Worm (Caenorhabditis elegans): Measurements from ENCODE around the gene lin-18.

lin-18 gene

DNA sequence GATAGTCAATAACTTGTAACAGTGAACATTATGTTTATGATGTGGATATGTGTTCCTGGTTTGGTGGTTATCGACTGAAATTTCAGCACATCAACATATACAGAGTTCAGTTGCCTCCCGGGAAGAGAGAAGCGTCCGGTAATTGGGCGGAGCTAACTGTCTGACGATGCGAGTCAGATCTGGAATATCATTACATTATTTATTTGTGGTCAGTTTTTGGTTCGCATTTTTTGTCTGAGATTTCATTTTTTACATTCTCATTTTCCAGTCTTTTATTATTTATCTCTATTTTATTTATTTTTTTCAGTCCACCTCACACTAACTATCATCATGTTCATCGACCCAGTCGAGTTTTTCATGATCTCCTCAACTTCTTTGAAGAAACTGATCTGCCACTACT lies 32.6 kb upstream of the lin-18 start, which contains the start of gene T22B2.1:
Gene T22B2.1 (plus strand): TSS at position 301 of the 400 bp plus-strand sequence.
- TF ChIP-seq B0310.2 (tag; optimal IDR thresholded peaks at IDR 0.05) (no peak), ceh-13 (GFP tag; optimal IDR thresholded peaks at IDR 0.05) (no peak), ets-7 (tag; optimal IDR thresholded peaks at IDR 0.05) (no peak), tra-4 (tag; optimal IDR thresholded peaks at IDR 0.05) (no peak), tbx-11 (GFP tag; IDR thresholded peaks at IDR 0.05) (no peak), hnd-1 (tag; optimal IDR thresholded peaks at IDR 0.05) (no peak), ama-1 (optimal IDR thresholded peaks at IDR 0.05) (no peak), aly-1 (tag; optimal IDR thresholded peaks at IDR 0.05) (no peak), sea-1 (GFP tag; conservative IDR thresholded peaks at IDR 0.05) (no peak), scrt-1 (GFP tag; IDR thresholded peaks at IDR 0.05) (no peak), hmbx-1 (tag; optimal IDR thresholded peaks at IDR 0.05) (no peak), tbx-37 (GFP tag; conservative IDR thresholded peaks at IDR 0.05) (no peak), flt-1 (GFP tag; IDR thresholded peaks at IDR 0.05) (no peak), ceh-36 (tag; optimal IDR thresholded peaks at IDR 0.05) (no peak), pes-1 (GFP tag; IDR thresholded peaks at IDR 0.05) (no peak), hmg-4 (GFP tag; optimal IDR thresholded peaks at IDR 0.05) (no peak), F13C5.2 (tag; optimal IDR thresholded peaks at IDR 0.05) (no peak)

DNA sequence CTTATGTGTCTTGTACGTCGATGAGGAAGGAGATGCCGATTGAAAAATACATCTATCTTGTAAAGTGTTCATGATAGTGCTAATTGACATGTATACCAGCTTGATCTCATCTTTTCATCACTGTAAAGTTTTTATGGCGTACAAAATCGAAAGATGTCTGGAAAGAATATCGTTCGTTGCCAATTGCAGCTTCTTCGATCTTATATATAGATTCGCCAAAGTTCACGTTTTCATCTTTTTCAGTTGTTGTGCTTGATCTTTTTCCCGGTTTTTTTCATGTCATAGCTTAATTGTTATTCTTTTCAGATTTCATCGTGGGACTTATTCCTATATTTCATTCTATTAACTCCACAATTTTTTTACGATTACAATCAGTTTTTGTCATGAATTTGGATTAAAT lies 27.0 kb upstream of the lin-18 start, which contains the start of gene adt-3:
Gene adt-3 (plus strand): TSS at position 301 of the 400 bp plus-strand sequence.
- TF ChIP-seq hmbx-1 (tag; optimal IDR thresholded peaks at IDR 0.05): no peak
- TF ChIP-seq hmg-4 (GFP tag; optimal IDR thresholded peaks at IDR 0.05): no peak

DNA sequence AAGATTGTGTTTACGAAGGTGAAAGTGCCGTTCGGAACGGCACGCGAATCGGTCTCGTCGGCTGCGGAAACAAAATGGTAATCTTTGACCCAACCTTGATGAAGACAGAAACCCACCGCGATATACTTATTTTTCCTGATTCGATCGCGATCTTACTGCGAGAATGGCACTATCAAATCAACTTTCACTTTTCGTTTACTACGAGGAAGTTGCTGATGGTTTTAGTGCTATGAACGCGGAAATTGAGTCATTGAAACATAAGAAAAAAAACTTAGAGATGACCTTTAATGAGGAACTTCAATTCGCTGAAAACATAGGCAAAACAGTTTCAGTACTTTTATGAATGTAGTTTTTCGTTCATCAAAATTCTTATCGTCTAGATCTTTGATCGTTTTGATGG lies 25.7 kb upstream of the lin-18 start:
- TF ChIP-seq hnd-1 (tag; optimal IDR thresholded peaks at IDR 0.05) (no peak), ets-7 (tag; optimal IDR thresholded peaks at IDR 0.05) (no peak), pes-1 (GFP tag; IDR thresholded peaks at IDR 0.05) (no peak)

DNA sequence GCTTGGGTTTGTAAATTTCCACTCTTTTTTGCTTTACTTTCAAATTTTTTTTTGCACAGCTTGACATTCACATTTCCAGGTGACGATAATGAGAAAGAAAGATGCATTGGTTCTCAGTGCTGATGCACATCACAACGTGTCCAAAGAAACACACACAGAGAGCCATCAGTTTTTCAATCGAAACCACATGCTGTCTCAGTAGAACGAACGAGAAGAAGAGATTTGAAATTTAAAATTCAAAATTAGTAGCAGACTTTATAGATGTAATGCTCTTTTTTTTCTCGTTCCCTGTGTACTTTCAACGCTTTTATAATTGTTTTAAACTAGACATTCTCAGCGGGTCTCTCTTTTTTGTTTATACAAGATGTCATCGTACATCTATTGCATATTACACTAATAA lies 20.9 kb upstream of the lin-18 start:
- TF ChIP-seq ceh-36 (tag; optimal IDR thresholded peaks at IDR 0.05) (no peak), tbx-37 (GFP tag; conservative IDR thresholded peaks at IDR 0.05) (no peak), pes-1 (GFP tag; IDR thresholded peaks at IDR 0.05) (no peak), tbx-11 (GFP tag; IDR thresholded peaks at IDR 0.05) (no peak), hnd-1 (tag; optimal IDR thresholded peaks at IDR 0.05) (no peak), ets-7 (tag; optimal IDR thresholded peaks at IDR 0.05) (no peak), sea-1 (GFP tag; conservative IDR thresholded peaks at IDR 0.05) (no peak), tra-4 (tag; optimal IDR thresholded peaks at IDR 0.05) (no peak), F13C5.2 (tag; optimal IDR thresholded peaks at IDR 0.05) (no peak), hmg-4 (GFP tag; optimal IDR thresholded peaks at IDR 0.05) (no peak), ceh-13 (GFP tag; optimal IDR thresholded peaks at IDR 0.05) (no peak), aly-1 (tag; optimal IDR thresholded peaks at IDR 0.05) (no peak), B0310.2 (tag; optimal IDR thresholded peaks at IDR 0.05) (no peak)

DNA sequence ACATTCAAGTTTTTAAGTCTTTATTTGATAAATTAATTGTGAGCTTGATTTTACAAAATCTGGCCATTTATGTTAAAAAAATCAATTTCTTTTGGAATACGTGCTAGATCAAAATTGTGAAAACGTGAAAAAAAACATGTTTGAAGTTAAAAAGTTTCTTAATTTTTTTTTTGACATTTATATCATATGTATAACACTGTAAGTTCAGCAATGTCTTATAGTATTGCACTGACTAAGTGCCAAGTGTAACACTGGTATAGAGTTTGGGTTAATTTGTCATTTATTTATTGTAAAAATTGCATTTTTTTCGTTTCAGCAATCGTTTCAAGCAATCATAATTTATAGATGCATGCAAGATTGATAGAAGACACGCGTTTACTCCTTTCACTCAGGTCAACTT lies 20.5 kb upstream of the lin-18 start:
- TF ChIP-seq ama-1 (optimal IDR thresholded peaks at IDR 0.05) (no peak), flt-1 (GFP tag; IDR thresholded peaks at IDR 0.05) (no peak), scrt-1 (GFP tag; IDR thresholded peaks at IDR 0.05) (no peak), tra-4 (tag; optimal IDR thresholded peaks at IDR 0.05) (no peak), hmg-4 (GFP tag; optimal IDR thresholded peaks at IDR 0.05) (no peak), F13C5.2 (tag; optimal IDR thresholded peaks at IDR 0.05) (no peak), hnd-1 (tag; optimal IDR thresholded peaks at IDR 0.05) (no peak), tbx-37 (GFP tag; conservative IDR thresholded peaks at IDR 0.05) (no peak), B0310.2 (tag; optimal IDR thresholded peaks at IDR 0.05) (no peak)

ce11 chrX:3938950-3939349 lies 19.4 kb upstream of the lin-18 start, which contains the start of gene T19D2.3:
T19D2.3 (plus strand) TSS chrX:3939250.
- TF ChIP-seq ets-7 (tag; optimal IDR thresholded peaks at IDR 0.05) (no peak), scrt-1 (GFP tag; IDR thresholded peaks at IDR 0.05) (no peak), ama-1 (optimal IDR thresholded peaks at IDR 0.05) (no peak), B0310.2 (tag; optimal IDR thresholded peaks at IDR 0.05) (no peak), hnd-1 (tag; optimal IDR thresholded peaks at IDR 0.05) (no peak), aly-1 (tag; optimal IDR thresholded peaks at IDR 0.05) (no peak), tbx-37 (GFP tag; conservative IDR thresholded peaks at IDR 0.05) (no peak), tbx-11 (GFP tag; IDR thresholded peaks at IDR 0.05) (no peak), ceh-13 (GFP tag; optimal IDR thresholded peaks at IDR 0.05) (no peak), ceh-36 (tag; optimal IDR thresholded peaks at IDR 0.05) (no peak), F13C5.2 (tag; optimal IDR thresholded peaks at IDR 0.05) (no peak), hmbx-1 (tag; optimal IDR thresholded peaks at IDR 0.05) (no peak)

DNA sequence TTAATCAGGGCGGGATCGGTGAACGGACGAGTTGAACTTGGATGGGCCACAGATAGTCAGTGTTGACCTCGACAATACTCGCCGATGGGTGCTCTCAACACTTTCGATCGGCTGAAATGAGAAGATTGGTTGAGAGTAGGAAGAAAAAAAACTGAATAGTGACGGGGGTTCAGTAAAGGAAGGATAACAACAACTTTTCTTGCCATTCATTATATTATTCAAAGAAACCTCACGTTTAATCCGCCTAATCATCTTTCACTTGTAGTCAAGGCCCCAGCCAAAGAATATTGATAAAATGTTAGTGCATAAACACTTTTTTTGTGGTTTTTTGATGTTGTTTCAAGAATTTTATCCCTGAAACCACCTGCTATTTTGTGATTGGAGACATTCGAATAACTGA lies 16.1 kb upstream of the lin-18 start, which contains the start of gene T19D2.13:
Gene T19D2.13 (minus strand): TSS at position 101 of the 400 bp plus-strand sequence.
- no peak for TF ChIP-seq tbx-11 (GFP tag; IDR thresholded peaks at IDR 0.05)
- no peak for TF ChIP-seq ceh-36 (tag; optimal IDR thresholded peaks at IDR 0.05)
- TF ChIP-seq ceh-13 (GFP tag; optimal IDR thresholded peaks at IDR 0.05): no peak
- TF ChIP-seq hmbx-1 (tag; optimal IDR thresholded peaks at IDR 0.05): no peak
- no peak for TF ChIP-seq hmg-4 (GFP tag; optimal IDR thresholded peaks at IDR 0.05)
- TF ChIP-seq aly-1 (tag; optimal IDR thresholded peaks at IDR 0.05): no peak
- TF ChIP-seq sea-1 (GFP tag; conservative IDR thresholded peaks at IDR 0.05): no peak
- no peak for TF ChIP-seq pes-1 (GFP tag; IDR thresholded peaks at IDR 0.05)
- no peak for TF ChIP-seq F13C5.2 (tag; optimal IDR thresholded peaks at IDR 0.05)
- no peak for TF ChIP-seq tra-4 (tag; optimal IDR thresholded peaks at IDR 0.05)
- TF ChIP-seq ama-1 (optimal IDR thresholded peaks at IDR 0.05): no peak
- TF ChIP-seq tbx-37 (GFP tag; conservative IDR thresholded peaks at IDR 0.05): no peak
- TF ChIP-seq hnd-1 (tag; optimal IDR thresholded peaks at IDR 0.05): no peak
- no peak for TF ChIP-seq scrt-1 (GFP tag; IDR thresholded peaks at IDR 0.05)
- no peak for TF ChIP-seq ets-7 (tag; optimal IDR thresholded peaks at IDR 0.05)
- TF ChIP-seq flt-1 (GFP tag; IDR thresholded peaks at IDR 0.05): no peak

DNA sequence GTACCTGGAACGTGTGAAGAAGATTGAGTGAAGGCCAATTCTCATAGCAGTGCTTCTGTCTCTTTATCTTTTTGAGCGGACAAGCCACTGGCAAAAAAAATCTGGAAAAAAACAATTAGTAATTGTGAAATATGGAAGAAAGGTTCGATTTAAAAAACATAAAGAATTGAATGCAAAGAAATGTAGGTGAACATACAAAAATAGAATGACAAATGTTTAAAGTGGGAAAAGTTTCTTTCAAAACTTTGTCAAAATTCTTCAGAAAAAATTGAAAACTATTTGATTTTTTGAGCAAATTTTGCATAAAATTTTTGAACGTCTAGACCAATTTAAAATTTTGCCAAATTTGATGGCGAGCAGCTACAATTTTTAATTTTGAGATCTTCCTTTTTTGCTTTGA lies 15.1 kb upstream of the lin-18 start, which contains the start of gene ptp-4A2:
Gene ptp-4A2 (minus strand): TSS at position 101 of the 400 bp plus-strand sequence.
- no peak for TF ChIP-seq tbx-11 (GFP tag; IDR thresholded peaks at IDR 0.05)
- no peak for TF ChIP-seq sea-1 (GFP tag; conservative IDR thresholded peaks at IDR 0.05)
- TF ChIP-seq pes-1 (GFP tag; IDR thresholded peaks at IDR 0.05): no peak
- TF ChIP-seq ceh-36 (tag; optimal IDR thresholded peaks at IDR 0.05): no peak

All from whole organism, early embryonic.